Fruit fly (Drosophila melanogaster) whole organism, wandering third instar larva: ENCODE measurements around the gene CG5412.

Experiments
- CG32264 ChIP-seq: fragments of 200-800 bp; sonication (Bioruptor generic); optimal IDR thresholded peaks from 2 replicates; lab custom pipeline; 2016; ENCODE audit warnings: missing biosample characterization, missing genetic modification characterization
- CrebA ChIP-seq: fragments of 200-800 bp; sonication (Bioruptor generic); optimal IDR thresholded peaks from 2 replicates; lab custom pipeline; 2016; ENCODE audit warnings: missing biosample characterization, mild to moderate bottlenecking, missing genetic modification characterization, borderline replicate concordance
- Dif ChIP-seq: fragments of 200-275, 200-300 bp; sonication (Bioruptor generic); optimal IDR thresholded peaks from 2 replicates; lab custom pipeline; 2018; ENCODE audit warnings: missing biosample characterization, missing genetic modification characterization; ENCODE audit not compliant: partially characterized antibody
- Hnf4 ChIP-seq: fragments of 200-800 bp; sonication (Bioruptor generic); optimal IDR thresholded peaks from 2 replicates; lab custom pipeline; 2016; ENCODE audit warnings: missing biosample characterization, mild to moderate bottlenecking, missing genetic modification characterization
- Hr78 ChIP-seq: fragments of >200 bp; optimal IDR thresholded peaks from 2 replicates; lab custom pipeline; 2017; ENCODE audit warnings: missing biosample characterization, missing genetic modification characterization
- br ChIP-seq: fragments of 200-800 bp; sonication (Bioruptor generic); optimal IDR thresholded peaks from 2 replicates; lab custom pipeline; 2016; ENCODE audit warnings: missing biosample characterization, missing genetic modification characterization
- dl ChIP-seq, 2 experiments: fragments of 175-275, 200-275 bp in 1 of 2; fragments of 200-275 bp in 1 of 2; sonication (Bioruptor generic); optimal IDR thresholded peaks; lab custom pipeline; 2018; ENCODE audit warnings: mild to moderate bottlenecking in 2 of 2, missing biosample characterization in 2 of 2, missing genetic modification characterization in 2 of 2, moderate library complexity in 2 of 2; ENCODE audit not compliant: partially characterized antibody in 2 of 2, insufficient read depth in 1 of 2
- ey ChIP-seq: fragments of 200-800 bp; sonication (Bioruptor generic); optimal IDR thresholded peaks from 2 replicates; lab custom pipeline; 2016; ENCODE audit warnings: missing biosample characterization, missing genetic modification characterization
- h ChIP-seq: fragments of 200-800 bp; sonication (Bioruptor generic); optimal IDR thresholded peaks from 3 replicates; lab custom pipeline; 2016; ENCODE audit warnings: missing biosample characterization, mild to moderate bottlenecking, missing genetic modification characterization
- jim ChIP-seq: fragments of 175-275, 200-325 bp; sonication (Bioruptor generic); optimal IDR thresholded peaks from 2 replicates; lab custom pipeline; 2016; ENCODE audit warnings: missing biosample characterization, mild to moderate bottlenecking, missing genetic modification characterization
- pan ChIP-seq: fragments of >200 bp; optimal IDR thresholded peaks from 2 replicates; lab custom pipeline; 2017
- psq ChIP-seq: fragments of 200-800 bp; sonication (Bioruptor generic); optimal IDR thresholded peaks from 3 replicates; lab custom pipeline; 2017; ENCODE audit warnings: missing biosample characterization, mild to moderate bottlenecking, missing genetic modification characterization, moderate library complexity
- tai ChIP-seq: sonication (Bioruptor generic); optimal IDR thresholded peaks from 2 replicates; lab custom pipeline; 2016; ENCODE audit warnings: missing biosample characterization, missing genetic modification characterization
- woc ChIP-seq: sonication (Bioruptor generic); optimal IDR thresholded peaks from 2 replicates; lab custom pipeline; 2016; ENCODE audit warnings: missing biosample characterization, mild to moderate bottlenecking, missing genetic modification characterization

dm6 chr3R:20543220-20543619, 33.6 kb upstream of the CG5412 start:
- TF ChIP-seq woc (GFP tag; lab: Kevin White, UChicago) (no peak), pan (lab: Kevin White, UChicago) (no peak), psq (GFP tag; lab: Kevin White, UChicago) (peak; percentile 37), Hnf4 (GFP tag; lab: Kevin White, UChicago) (no peak), CrebA (GFP tag; lab: Kevin White, UChicago) (no peak), jim (GFP tag; lab: Kevin White, UChicago) (no peak), CG32264 (GFP tag; lab: Kevin White, UChicago) (no peak), Hr78 (GFP tag; lab: Kevin White, UChicago) (no peak), tai (GFP tag; lab: Kevin White, UChicago) (no peak), ey (GFP tag; lab: Kevin White, UChicago) (no peak), h (no peak), Dif (no peak), br (GFP tag; lab: Kevin White, UChicago) (no peak), dl (GFP tag; optimal IDR thresholded peaks at IDR 0.05; lab: Kevin White, UChicago; ENCODE audit: insufficient read depth in 1 of 2, partially characterized antibody in 2 of 2) (no peak)
